Fruit fly (Drosophila melanogaster) whole organism, embryonic: ENCODE results near the gene kis.
A peak's percentile ranks its signal among the peaks of the same experiment; 100 is the strongest.

ENCODE experiments used
- ATbp ChIP-seq: fragments of 200-800 bp; sonication (Bioruptor generic); optimal IDR thresholded peaks from 2 replicates; lab custom pipeline; 2017; ENCODE audit warnings: missing biosample characterization, mild to moderate bottlenecking, missing genetic modification characterization, missing genetic modification reagents
- Awh ChIP-seq: fragments of 200-800 bp; sonication (Bioruptor generic); IDR thresholded peaks from 2 replicates; pipeline ENCODE4, ENCODE4 v1.3.6; 2022; ENCODE audit warnings: missing biosample characterization, missing genetic modification characterization
- CG10147 ChIP-seq: fragments of 200-800 bp; sonication (Bioruptor generic); optimal IDR thresholded peaks from 2 replicates; lab custom pipeline; 2019; ENCODE audit warnings: missing biosample characterization, mild to moderate bottlenecking, missing genetic modification characterization, moderate library complexity
- CG11723 ChIP-seq: fragments of 200-800 bp; sonication (Bioruptor generic); optimal IDR thresholded peaks from 2 replicates; lab custom pipeline; 2017; ENCODE audit warnings: missing biosample characterization, mild to moderate bottlenecking, missing genetic modification characterization
- CG17359 ChIP-seq: fragments of 200-800 bp; sonication (Bioruptor generic); optimal IDR thresholded peaks from 3 replicates; lab custom pipeline; 2018; ENCODE audit warnings: missing biosample characterization, mild to moderate bottlenecking, missing genetic modification characterization, moderate library complexity
- CG17612 ChIP-seq: fragments of 200-800 bp; sonication (Bioruptor generic); IDR thresholded peaks from 2 replicates; pipeline ENCODE4 v1.3.6; 2022; ENCODE audit warnings: missing biosample characterization, missing genetic modification characterization
- CG2712 ChIP-seq: fragments of 200-800 bp; optimal IDR thresholded peaks from 3 replicates; lab custom pipeline; 2019; ENCODE audit warnings: missing biosample characterization, mild to moderate bottlenecking, missing genetic modification characterization, moderate library complexity
- CG30431 ChIP-seq: fragments of 200-800 bp; sonication (Bioruptor generic); optimal IDR thresholded peaks from 2 replicates; lab custom pipeline; 2017; ENCODE audit warnings: missing biosample characterization, missing genetic modification characterization
- CG32772 ChIP-seq: fragments of 200-800 bp; sonication (Bioruptor generic); IDR thresholded peaks from 2 replicates; pipeline ENCODE4 v1.3.6; 2022; ENCODE audit warnings: missing biosample characterization, missing genetic modification characterization
- CG3281 ChIP-seq: fragments of 200-800 bp; sonication (Bioruptor generic); optimal IDR thresholded peaks from 3 replicates; lab custom pipeline; 2017; ENCODE audit warnings: missing biosample characterization, mild to moderate bottlenecking, missing genetic modification characterization
- CG34376 ChIP-seq: fragments of 200-800 bp; sonication (Bioruptor generic); optimal IDR thresholded peaks from 2 replicates; lab custom pipeline; 2018; ENCODE audit warnings: missing biosample characterization, mild to moderate bottlenecking, missing genetic modification characterization
- CG4404 ChIP-seq: fragments of 200-800 bp; sonication (Bioruptor generic); IDR thresholded peaks from 2 replicates; pipeline ENCODE4 v1.3.6; 2022; ENCODE audit warnings: missing biosample characterization, missing genetic modification characterization
- CG4617 ChIP-seq: fragments of 200-800 bp; sonication (Bioruptor generic); optimal IDR thresholded peaks from 3 replicates; lab custom pipeline; 2016; ENCODE audit warnings: missing biosample characterization, missing genetic modification characterization, borderline replicate concordance
- CG7372 ChIP-seq: fragments of 200-800 bp; sonication (Bioruptor generic); IDR thresholded peaks from 2 replicates; pipeline ENCODE4 v1.3.6; 2022; ENCODE audit warnings: missing biosample characterization, missing genetic modification characterization
- CG7928 ChIP-seq: fragments of 200-800 bp; sonication (Bioruptor generic); optimal IDR thresholded peaks from 2 replicates; lab custom pipeline; 2017; ENCODE audit warnings: missing biosample characterization, mild to moderate bottlenecking, missing genetic modification characterization
- CG8924 ChIP-seq: fragments of 200-800 bp; optimal IDR thresholded peaks from 3 replicates; lab custom pipeline; 2019; ENCODE audit warnings: missing biosample characterization, mild to moderate bottlenecking, missing genetic modification characterization, moderate library complexity
- CG9876 ChIP-seq: fragments of 200-800 bp; sonication (Bioruptor generic); optimal IDR thresholded peaks from 2 replicates; lab custom pipeline; 2016; ENCODE audit warnings: missing biosample characterization, missing genetic modification characterization
- CTCF ChIP-seq: fragments of 200-800 bp; sonication (Bioruptor generic); optimal IDR thresholded peaks from 2 replicates; lab custom pipeline; 2017; ENCODE audit warnings: missing biosample characterization, mild to moderate bottlenecking, missing genetic modification characterization, moderate library complexity
- CoRest ChIP-seq: fragments of 200-800 bp; sonication (Bioruptor generic); optimal IDR thresholded peaks from 3 replicates; lab custom pipeline; 2018; ENCODE audit warnings: missing biosample characterization, mild to moderate bottlenecking, missing genetic modification characterization, moderate library complexity
- D19B ChIP-seq: fragments of 200-800 bp; sonication (Bioruptor generic); optimal IDR thresholded peaks from 2 replicates; lab custom pipeline; 2017; ENCODE audit warnings: missing biosample characterization, mild to moderate bottlenecking, missing genetic modification characterization
- Deaf1 ChIP-seq: fragments of 200-800 bp; optimal IDR thresholded peaks from 3 replicates; lab custom pipeline; 2019; ENCODE audit warnings: missing biosample characterization, mild to moderate bottlenecking, missing genetic modification characterization, moderate library complexity
- Gsc ChIP-seq: fragments of 200-800 bp; sonication (Bioruptor generic); IDR thresholded peaks from 2 replicates; pipeline ENCODE4 v1.3.6; 2022; ENCODE audit warnings: missing biosample characterization, missing genetic modification characterization
- HLH4C ChIP-seq: fragments of 200-800 bp; sonication (Bioruptor generic); IDR thresholded peaks from 3 replicates; pipeline ENCODE4 v1.3.6; 2022; ENCODE audit warnings: missing biosample characterization, missing genetic modification characterization; ENCODE audit not compliant: partially characterized antibody
- HLHmδ ChIP-seq: fragments of 200-800 bp; sonication (Bioruptor generic); optimal IDR thresholded peaks from 2 replicates; lab custom pipeline; 2018; ENCODE audit warnings: missing biosample characterization, mild to moderate bottlenecking, missing genetic modification characterization, moderate library complexity
- Hand ChIP-seq: fragments of 200-800 bp; sonication (Bioruptor generic); optimal IDR thresholded peaks from 2 replicates; lab custom pipeline; 2017; ENCODE audit warnings: mild to moderate bottlenecking, missing biosample characterization, missing genetic modification reagents, missing genetic modification characterization
- Med ChIP-seq: fragments of 200-800 bp; sonication (Bioruptor generic); peaks from one replicate; lab custom pipeline; 2016; ENCODE audit warnings: missing biosample characterization, missing genetic modification characterization, mild to moderate bottlenecking, inconsistent platforms, moderate library complexity
- Meics ChIP-seq: fragments of 200-800 bp; sonication (Bioruptor generic); optimal IDR thresholded peaks from 2 replicates; lab custom pipeline; 2017; ENCODE audit warnings: missing biosample characterization, mild to moderate bottlenecking, missing genetic modification characterization
- NFAT ChIP-seq: fragments of 200-800 bp; sonication (Bioruptor generic); IDR thresholded peaks from 2 replicates; pipeline ENCODE4 v1.3.6; 2022; ENCODE audit warnings: missing biosample characterization, missing genetic modification characterization
- Tbp ChIP-seq: fragments of >200 bp; optimal IDR thresholded peaks from 2 replicates; lab custom pipeline; 2018; ENCODE audit warnings: missing biosample characterization, missing genetic modification characterization
- Vsx1 ChIP-seq: fragments of 200-800 bp; sonication (Bioruptor generic); optimal IDR thresholded peaks from 2 replicates; lab custom pipeline; 2017; ENCODE audit warnings: missing biosample characterization, mild to moderate bottlenecking, missing genetic modification characterization, missing genetic modification reagents
- YL-1 ChIP-seq: fragments of 200-800 bp; sonication (Bioruptor generic); optimal IDR thresholded peaks from 3 replicates; lab custom pipeline; 2017; ENCODE audit warnings: missing biosample characterization, mild to moderate bottlenecking, missing genetic modification characterization
- ara ChIP-seq: fragments of 200-800 bp; sonication (Bioruptor generic); IDR thresholded peaks from 2 replicates; pipeline ENCODE4 v1.3.6; 2022; ENCODE audit warnings: missing biosample characterization, missing genetic modification characterization
- az2 ChIP-seq: fragments of 200-800 bp; sonication (Bioruptor generic); optimal IDR thresholded peaks from 3 replicates; lab custom pipeline; 2016; ENCODE audit warnings: missing biosample characterization, missing genetic modification characterization
- cad ChIP-seq: fragments of >200 bp; optimal IDR thresholded peaks from 2 replicates; lab custom pipeline; 2017; ENCODE audit warnings: missing biosample characterization, missing genetic modification characterization
- caup ChIP-seq: fragments of 200-800 bp; sonication (Bioruptor generic); optimal IDR thresholded peaks from 3 replicates; lab custom pipeline; 2017; ENCODE audit warnings: missing biosample characterization, mild to moderate bottlenecking, missing genetic modification characterization, moderate library complexity; ENCODE audit not compliant: severe bottlenecking
- croc ChIP-seq: fragments of 200-800 bp; sonication (Bioruptor generic); conservative IDR thresholded peaks from 3 replicates; pipeline ENCODE4 v1.3.6; 2022; ENCODE audit warnings: missing biosample characterization, missing genetic modification characterization
- danr ChIP-seq: fragments of 200-800 bp; sonication (Bioruptor generic); IDR thresholded peaks from 2 replicates; pipeline ENCODE4 v1.3.6; 2022; ENCODE audit warnings: missing biosample characterization, missing genetic modification characterization
- grau ChIP-seq: fragments of 200-800 bp; optimal IDR thresholded peaks from 3 replicates; lab custom pipeline; 2019; ENCODE audit warnings: missing biosample characterization, mild to moderate bottlenecking, missing genetic modification characterization, moderate library complexity
- ind ChIP-seq: fragments of 200-800 bp; sonication (Bioruptor generic); optimal IDR thresholded peaks from 3 replicates; lab custom pipeline; 2016; ENCODE audit warnings: missing biosample characterization, missing genetic modification characterization
- mam ChIP-seq: fragments of 200-800 bp; sonication (Bioruptor generic); optimal IDR thresholded peaks from 3 replicates; lab custom pipeline; 2016; ENCODE audit warnings: missing biosample characterization, missing genetic modification characterization
- mld ChIP-seq: fragments of 200-800 bp; sonication (Bioruptor generic); IDR thresholded peaks from 3 replicates; pipeline ENCODE4 v1.3.6; 2022; ENCODE audit warnings: missing biosample characterization, missing genetic modification characterization; ENCODE audit not compliant: partially characterized antibody
- nom ChIP-seq: fragments of 200-800 bp; sonication (Bioruptor generic); optimal IDR thresholded peaks from 2 replicates; lab custom pipeline; 2017; ENCODE audit warnings: missing biosample characterization, missing genetic modification characterization, mild to moderate bottlenecking, moderate library complexity, missing genetic modification reagents
- org-1 ChIP-seq: fragments of 200-800 bp; sonication (Bioruptor generic); optimal IDR thresholded peaks from 2 replicates; lab custom pipeline; 2017; ENCODE audit warnings: missing biosample characterization, missing genetic modification characterization
- p53 ChIP-seq: fragments of 200-800 bp; sonication (Bioruptor generic); optimal IDR thresholded peaks from 2 replicates; lab custom pipeline; 2016; ENCODE audit warnings: missing biosample characterization, missing genetic modification characterization
- pb ChIP-seq: fragments of 200-800 bp; sonication (Bioruptor generic); optimal IDR thresholded peaks from 3 replicates; lab custom pipeline; 2016; ENCODE audit warnings: missing biosample characterization, missing genetic modification characterization
- prd ChIP-seq, 3 experiments: fragments of >200 bp in 2 of 3; fragments of 200-800 bp in 1 of 3; sonication (Bioruptor generic) in 1 of 3; optimal IDR thresholded peaks in 2 of 3; IDR thresholded peaks in 1 of 3; 2 replicates in 2 of 3; 3 replicates in 1 of 3; pipeline versions ENCODE4 v1.3.6 to Lab custom; 2017 to 2022; ENCODE audit warnings: missing biosample characterization in 1 of 3, missing genetic modification characterization in 1 of 3
- sima ChIP-seq: fragments of 200-800 bp; sonication (Bioruptor generic); optimal IDR thresholded peaks from 2 replicates; lab custom pipeline; 2016; ENCODE audit warnings: missing biosample characterization, missing genetic modification characterization
- twi ChIP-seq: fragments of 200-800 bp; optimal IDR thresholded peaks from 2 replicates; lab custom pipeline; 2019; ENCODE audit warnings: missing biosample characterization, mild to moderate bottlenecking, missing genetic modification characterization, moderate library complexity
- tx ChIP-seq: fragments of 200-800 bp; sonication (Bioruptor generic); optimal IDR thresholded peaks from 2 replicates; lab custom pipeline; 2016; ENCODE audit warnings: missing biosample characterization, missing genetic modification characterization
- usp ChIP-seq: fragments of >200 bp; optimal IDR thresholded peaks from 2 replicates; lab custom pipeline; 2017; ENCODE audit warnings: missing biosample characterization, missing genetic modification characterization
- zen ChIP-seq: fragments of 200-800 bp; sonication (Bioruptor generic); optimal IDR thresholded peaks from 3 replicates; lab custom pipeline; 2018; ENCODE audit warnings: missing biosample characterization, mild to moderate bottlenecking, missing genetic modification characterization, moderate library complexity

Gene kis

dm6 chr2L:223351-223750 lies 27.3 kb downstream of the kis start (continued):
- peak; percentile 78 for TF ChIP-seq CoRest (tag; lab: Kevin White, UChicago)
- peak; percentile 75 for TF ChIP-seq zen
- peak; percentile 69 for TF ChIP-seq pb (GFP tag; lab: Kevin White, UChicago)
- no peak for TF ChIP-seq CG7928 (GFP tag; lab: Kevin White, UChicago)
- TF ChIP-seq HLHmδ (GFP tag; lab: Kevin White, UChicago), result no peak
- TF ChIP-seq twi (tag; lab: Kevin White, UChicago), result peak; percentile 11
- no peak for TF ChIP-seq mld (GFP tag; lab: Robert Waterston, UW)
- TF ChIP-seq Vsx1 (GFP tag; lab: Kevin White, UChicago), result peak; percentile 83
- TF ChIP-seq Med (GFP tag; lab: Kevin White, UChicago), result peak; percentile 97
- peak; percentile 87 for TF ChIP-seq az2 (GFP tag; lab: Kevin White, UChicago)
- TF ChIP-seq CG9876 (GFP tag; lab: Kevin White, UChicago), result peak; percentile 62
- peak; percentile 46 for TF ChIP-seq cad (GFP tag; lab: Kevin White, UChicago)
- TF ChIP-seq ind, result peak; percentile 77
- peak; percentile 3 for TF ChIP-seq CTCF (GFP tag; lab: Kevin White, UChicago)
- peak; percentile 88 for TF ChIP-seq CG17359 (tag; lab: Kevin White, UChicago)
- peak; percentile 74 for TF ChIP-seq CG8924 (tag; lab: Kevin White, UChicago)
- no peak for TF ChIP-seq prd (optimal IDR thresholded peaks at IDR 0.05; lab: Kevin White, UChicago)
- TF ChIP-seq prd (GFP tag; IDR thresholded peaks at IDR 0.05; lab: Robert Waterston, UW), result peak; percentile 93
- TF ChIP-seq CG30431 (GFP tag; lab: Kevin White, UChicago), result peak; percentile 84
- peak; percentile 66 for TF ChIP-seq croc
- TF ChIP-seq CG32772 (GFP tag; lab: Robert Waterston, UW), result peak; percentile 89
- peak; percentile 65 for TF ChIP-seq Meics (GFP tag; lab: Kevin White, UChicago)
- peak; percentile 65 for TF ChIP-seq tx
- peak; percentile 76 for TF ChIP-seq caup
- TF ChIP-seq ara, result peak; percentile 94
- TF ChIP-seq danr (GFP tag; lab: Robert Waterston, UW), result peak; percentile 67
- peak; percentile 60 for TF ChIP-seq CG10147 (GFP tag; lab: Kevin White, UChicago)
- TF ChIP-seq ATbp (GFP tag; lab: Kevin White, UChicago), result peak; percentile 91
- peak; percentile 51; the same call in 1 of the 2 replicates for TF ChIP-seq NFAT (GFP tag; lab: Robert Waterston, UW)
- no peak for TF ChIP-seq D19B (GFP tag; lab: Kevin White, UChicago)
- peak; percentile 83 for TF ChIP-seq CG4404 (GFP tag; lab: Robert Waterston, UW)
- no peak for TF ChIP-seq Tbp (GFP tag; lab: Kevin White, UChicago)
- TF ChIP-seq nom (GFP tag; lab: Kevin White, UChicago), result peak; percentile 63
- peak; percentile 77 for TF ChIP-seq org-1
- peak; percentile 76 for TF ChIP-seq grau
- peak; percentile 94 for TF ChIP-seq Awh (GFP tag; lab: Robert Waterston, UW)
- TF ChIP-seq Hand, result peak; percentile 9
- peak; percentile 55 for TF ChIP-seq sima (GFP tag; lab: Kevin White, UChicago)
- TF ChIP-seq CG7372, result peak; percentile 54
- TF ChIP-seq CG17612 (GFP tag; lab: Robert Waterston, UW), result peak; percentile 27; the same call in 1 of the 2 replicates
- peak; percentile 38 for TF ChIP-seq CG4617 (GFP tag; lab: Kevin White, UChicago)
- peak; percentile 48 for TF ChIP-seq p53
- no peak for TF ChIP-seq YL-1 (GFP tag; lab: Kevin White, UChicago)
- TF ChIP-seq HLH4C (GFP tag; lab: Robert Waterston, UW), result no peak
- TF ChIP-seq CG34376 (GFP tag; lab: Kevin White, UChicago), result no peak
- TF ChIP-seq CG3281 (GFP tag; lab: Kevin White, UChicago), result peak; percentile 54
- peak; percentile 93 for TF ChIP-seq CG2712 (tag; lab: Kevin White, UChicago)
- TF ChIP-seq mam (GFP tag; lab: Kevin White, UChicago), result peak; percentile 82
- TF ChIP-seq Deaf1 (tag; lab: Kevin White, UChicago), result no peak
- TF ChIP-seq CG11723 (GFP tag; lab: Kevin White, UChicago), result peak; percentile 73
- TF ChIP-seq usp, result no peak
- TF ChIP-seq Gsc, result peak; percentile 76
